Fruit fly (Drosophila melanogaster) whole organism, pupa: ENCODE data around the gene CG14196.

Source experiments
- CG17806 ChIP-seq: fragments of 200-800 bp; sonication (Bioruptor generic); optimal IDR thresholded peaks from 2 replicates; lab custom pipeline; 2018; ENCODE audit warnings: missing biosample characterization, mild to moderate bottlenecking, missing genetic modification characterization, moderate library complexity
- CG34367 ChIP-seq: fragments of 200-800 bp; sonication (Bioruptor generic); optimal IDR thresholded peaks from 2 replicates; lab custom pipeline; 2018; ENCODE audit warnings: missing biosample characterization, mild to moderate bottlenecking, missing genetic modification characterization
- EcR ChIP-seq: fragments of 200-800 bp; sonication (Bioruptor generic); optimal IDR thresholded peaks from 3 replicates; lab custom pipeline; 2019; ENCODE audit warnings: missing biosample characterization, missing genetic modification characterization, mild to moderate bottlenecking, moderate library complexity, missing genetic modification reagents
- Ets98B ChIP-seq: fragments of 200-800 bp; sonication (Bioruptor generic); IDR thresholded peaks from 2 replicates; pipeline ENCODE4 v1.3.6; 2022; ENCODE audit warnings: missing biosample characterization, missing genetic modification characterization
- rn ChIP-seq: fragments of 200-800 bp; sonication (Bioruptor generic); IDR thresholded peaks from 2 replicates; pipeline ENCODE4 v1.3.6; 2022; ENCODE audit warnings: missing biosample characterization, missing genetic modification characterization

- no peak for TF ChIP-seq CG34367
- no peak for TF ChIP-seq CG17806 (tag; lab: Kevin White, UChicago)
- no peak for TF ChIP-seq Ets98B
- TF ChIP-seq EcR = no peak
- no peak for TF ChIP-seq rn (GFP tag; lab: Robert Waterston, UW)
Measured at dm6 chrX:19201630-19202029, 40.0 kb downstream of the CG14196 start, which contains the start of gene CG7990.
